Worm (Caenorhabditis elegans) whole organism, early embryonic: ENCODE data around the gene T24H7.8.

ENCODE experiments used
- B0310.2 ChIP-seq: sonication (generic microtip); optimal IDR thresholded peaks from 2 replicates; lab custom pipeline; 2016; ENCODE audit warnings: mild to moderate bottlenecking, missing genetic modification characterization, missing compliant biosample characterization
- F13C5.2 ChIP-seq: sonication (generic microtip); optimal IDR thresholded peaks from 2 replicates; lab custom pipeline; 2017; ENCODE audit warnings: mild to moderate bottlenecking, missing genetic modification characterization, inconsistent platforms, missing compliant biosample characterization
- aly-1 ChIP-seq: sonication (generic microtip); optimal IDR thresholded peaks from 2 replicates; lab custom pipeline; 2016; ENCODE audit warnings: missing genetic modification characterization, missing compliant biosample characterization
- ama-1 ChIP-seq: fragments of 150-350 bp; optimal IDR thresholded peaks from 2 replicates; lab custom pipeline; 2014
- ceh-13 ChIP-seq: fragments of 200-800 bp; sonication (Bioruptor generic); optimal IDR thresholded peaks from 2 replicates; lab custom pipeline; 2018; ENCODE audit warnings: mild to moderate bottlenecking, missing genetic modification characterization, missing compliant biosample characterization
- ceh-36 ChIP-seq: sonication (generic microtip); optimal IDR thresholded peaks from 2 replicates; lab custom pipeline; 2016; ENCODE audit warnings: missing genetic modification characterization, inconsistent platforms, missing compliant biosample characterization
- ets-7 ChIP-seq: sonication (generic microtip); optimal IDR thresholded peaks from 2 replicates; lab custom pipeline; 2016; ENCODE audit warnings: missing genotype, missing genetic modification characterization, missing compliant biosample characterization
- flt-1 ChIP-seq: fragments of 200-800 bp; sonication (Bioruptor generic); IDR thresholded peaks from 2 replicates; pipeline ENCODE4 v1.3.6; 2022; ENCODE audit warnings: missing genetic modification characterization, missing compliant biosample characterization
- hmbx-1 ChIP-seq: sonication (generic microtip); optimal IDR thresholded peaks from 2 replicates; lab custom pipeline; 2016; ENCODE audit warnings: mild to moderate bottlenecking, missing genetic modification characterization, missing compliant biosample characterization
- hmg-4 ChIP-seq: fragments of 200-800 bp; sonication (Bioruptor generic); optimal IDR thresholded peaks from 2 replicates; lab custom pipeline; 2018; ENCODE audit warnings: mild to moderate bottlenecking, missing genetic modification characterization, missing compliant biosample characterization
- hnd-1 ChIP-seq: sonication (generic microtip); optimal IDR thresholded peaks from 2 replicates; lab custom pipeline; 2016; ENCODE audit warnings: missing genetic modification characterization, missing compliant biosample characterization
- pes-1 ChIP-seq: fragments of 200-800 bp; sonication (Bioruptor generic); IDR thresholded peaks from 2 replicates; pipeline ENCODE4 v1.3.6; 2022; ENCODE audit warnings: missing genetic modification reagents, missing genetic modification characterization, missing compliant biosample characterization
- scrt-1 ChIP-seq: fragments of 200-800 bp; sonication (Bioruptor generic); IDR thresholded peaks from 2 replicates; pipeline ENCODE4 v1.3.6; 2022; ENCODE audit warnings: missing genetic modification characterization, missing compliant biosample characterization
- sea-1 ChIP-seq: fragments of 200-800 bp; sonication (Bioruptor generic); conservative IDR thresholded peaks from 2 replicates; pipeline ENCODE4 v1.3.6; 2022; ENCODE audit warnings: missing genetic modification characterization, missing compliant biosample characterization
- tbx-11 ChIP-seq: fragments of 200-800 bp; sonication (Bioruptor generic); IDR thresholded peaks from 2 replicates; pipeline ENCODE4 v1.3.6; 2022; ENCODE audit warnings: missing genetic modification characterization, missing compliant biosample characterization
- tbx-37 ChIP-seq: fragments of 200-800 bp; sonication (Bioruptor generic); conservative IDR thresholded peaks from 2 replicates; pipeline ENCODE4 v1.3.6; 2022; ENCODE audit warnings: missing genetic modification reagents, missing genetic modification characterization, missing compliant biosample characterization
- tra-4 ChIP-seq: sonication (generic microtip); optimal IDR thresholded peaks from 2 replicates; lab custom pipeline; 2017; ENCODE audit warnings: missing genetic modification characterization, missing compliant biosample characterization

T24H7.8 gene

ce11 chrII:6262222-6262621 is 20.4 kb downstream of the T24H7.8 start, which contains the start of gene F13H8.12:
Gene F13H8.12 (plus strand): TSS chrII:6262522.
- TF ChIP-seq tbx-11 = no peak
- TF ChIP-seq flt-1 (GFP tag; lab: Robert Waterston, UW) = no peak
- TF ChIP-seq sea-1 (GFP tag; lab: Robert Waterston, UW) = no peak
- TF ChIP-seq pes-1 (GFP tag; lab: Robert Waterston, UW) = no peak
- TF ChIP-seq ceh-36 (tag; lab: Kevin White, UChicago) = no peak
- no peak for TF ChIP-seq hmbx-1 (tag; lab: Kevin White, UChicago)
- TF ChIP-seq ceh-13 (GFP tag; lab: Kevin White, UChicago) = no peak
- no peak for TF ChIP-seq hmg-4 (GFP tag; lab: Kevin White, UChicago)
- no peak for TF ChIP-seq scrt-1 (GFP tag; lab: Robert Waterston, UW)
- TF ChIP-seq ets-7 = no peak
- no peak for TF ChIP-seq F13C5.2 (tag; lab: Kevin White, UChicago)
- no peak for TF ChIP-seq tbx-37 (GFP tag; lab: Robert Waterston, UW)
- TF ChIP-seq tra-4 (tag; lab: Kevin White, UChicago) = no peak
- TF ChIP-seq aly-1 = no peak

ce11 chrII:6263685-6264084 is 21.8 kb downstream of the T24H7.8 start, which contains the start of gene F13H8.3:
Gene F13H8.3 (plus strand): TSS chrII:6263985.
- TF ChIP-seq ceh-13 (GFP tag; lab: Kevin White, UChicago) (no peak), tbx-37 (GFP tag; lab: Robert Waterston, UW) (no peak), tbx-11 (no peak), hnd-1 (tag; lab: Kevin White, UChicago) (no peak), hmg-4 (GFP tag; lab: Kevin White, UChicago) (no peak), pes-1 (GFP tag; lab: Robert Waterston, UW) (no peak), ceh-36 (tag; lab: Kevin White, UChicago) (no peak), ets-7 (no peak), sea-1 (GFP tag; lab: Robert Waterston, UW) (no peak), ama-1 (lab: Kevin White, UChicago) (no peak)

ce11 chrII:6267983-6268382 is 26.1 kb downstream of the T24H7.8 start, which contains the start of gene F13H8.8:
Gene F13H8.8 (minus strand): TSS chrII:6268083.
- no peak for TF ChIP-seq flt-1 (GFP tag; lab: Robert Waterston, UW)
- TF ChIP-seq sea-1 (GFP tag; lab: Robert Waterston, UW) = no peak
- no peak for TF ChIP-seq hnd-1 (tag; lab: Kevin White, UChicago)
- TF ChIP-seq hmbx-1 (tag; lab: Kevin White, UChicago) = no peak
- TF ChIP-seq ceh-36 (tag; lab: Kevin White, UChicago) = no peak
- TF ChIP-seq scrt-1 (GFP tag; lab: Robert Waterston, UW) = no peak
- TF ChIP-seq aly-1 = no peak
- no peak for TF ChIP-seq F13C5.2 (tag; lab: Kevin White, UChicago)
- no peak for TF ChIP-seq pes-1 (GFP tag; lab: Robert Waterston, UW)
- no peak for TF ChIP-seq ets-7
- TF ChIP-seq hmg-4 (GFP tag; lab: Kevin White, UChicago) = no peak
- no peak for TF ChIP-seq ama-1 (lab: Kevin White, UChicago)
- TF ChIP-seq tbx-11 = no peak
- no peak for TF ChIP-seq ceh-13 (GFP tag; lab: Kevin White, UChicago)
- no peak for TF ChIP-seq B0310.2 (tag; lab: Kevin White, UChicago)
- no peak for TF ChIP-seq tra-4 (tag; lab: Kevin White, UChicago)
- TF ChIP-seq tbx-37 (GFP tag; lab: Robert Waterston, UW) = no peak

- TF ChIP-seq tra-4 (tag; lab: Kevin White, UChicago) = no peak
- TF ChIP-seq aly-1 = no peak
- no peak for TF ChIP-seq ets-7
- TF ChIP-seq sea-1 (GFP tag; lab: Robert Waterston, UW) = no peak
- peak; percentile 23; the same call in 1 of the 2 replicates for TF ChIP-seq flt-1 (GFP tag; lab: Robert Waterston, UW)
- no peak for TF ChIP-seq B0310.2 (tag; lab: Kevin White, UChicago)
- TF ChIP-seq pes-1 (GFP tag; lab: Robert Waterston, UW) = no peak; the same call in 1 of the 2 replicates
- peak; percentile 47 for TF ChIP-seq ceh-36 (tag; lab: Kevin White, UChicago)
- TF ChIP-seq scrt-1 (GFP tag; lab: Robert Waterston, UW) = peak; percentile 73; the same call in 1 of the 2 replicates
- no peak for TF ChIP-seq ceh-13 (GFP tag; lab: Kevin White, UChicago)
- TF ChIP-seq tbx-11 = 0 out of 2 replicates have a peak, but pooled peaks have one; percentile 23
- TF ChIP-seq hmbx-1 (tag; lab: Kevin White, UChicago) = no peak
- no peak for TF ChIP-seq hnd-1 (tag; lab: Kevin White, UChicago)
- TF ChIP-seq F13C5.2 (tag; lab: Kevin White, UChicago) = peak; percentile 28
- TF ChIP-seq tbx-37 (GFP tag; lab: Robert Waterston, UW) = peak; percentile 51; the same call in 1 of the 2 replicates
Observed at ce11 chrII:6269805-6270414, 28.1 kb downstream of the T24H7.8 start, which contains the start of gene F13H8.2. Gene F13H8.2 (plus strand): TSS chrII:6270364.

- TF ChIP-seq ceh-36 (tag; lab: Kevin White, UChicago) (no peak), tra-4 (tag; lab: Kevin White, UChicago) (no peak), ets-7 (no peak), flt-1 (GFP tag; lab: Robert Waterston, UW) (no peak), hnd-1 (tag; lab: Kevin White, UChicago) (no peak), tbx-37 (GFP tag; lab: Robert Waterston, UW) (no peak), ceh-13 (GFP tag; lab: Kevin White, UChicago) (no peak), sea-1 (GFP tag; lab: Robert Waterston, UW) (no peak), aly-1 (no peak), scrt-1 (GFP tag; lab: Robert Waterston, UW) (no peak), B0310.2 (tag; lab: Kevin White, UChicago) (no peak), F13C5.2 (tag; lab: Kevin White, UChicago) (no peak), pes-1 (GFP tag; lab: Robert Waterston, UW) (no peak), ama-1 (lab: Kevin White, UChicago) (no peak), hmg-4 (GFP tag; lab: Kevin White, UChicago) (no peak), tbx-11 (no peak), hmbx-1 (tag; lab: Kevin White, UChicago) (no peak)
Observed at ce11 chrII:6273916-6274315, 32.1 kb downstream of the T24H7.8 start, which contains the start of gene bpl-1. Gene bpl-1 (plus strand): TSS chrII:6274216.

ce11 chrII:6281002-6281401 is 39.1 kb downstream of the T24H7.8 start, which contains the start of gene scly-1:
Gene scly-1 (minus strand): TSS chrII:6281102.
- TF ChIP-seq ceh-36 (tag; lab: Kevin White, UChicago) (no peak), ama-1 (lab: Kevin White, UChicago) (no peak), scrt-1 (GFP tag; lab: Robert Waterston, UW) (no peak), tbx-11 (no peak), ets-7 (no peak), ceh-13 (GFP tag; lab: Kevin White, UChicago) (no peak), B0310.2 (tag; lab: Kevin White, UChicago) (no peak), hmbx-1 (tag; lab: Kevin White, UChicago) (no peak), sea-1 (GFP tag; lab: Robert Waterston, UW) (no peak), tra-4 (tag; lab: Kevin White, UChicago) (no peak), pes-1 (GFP tag; lab: Robert Waterston, UW) (no peak), F13C5.2 (tag; lab: Kevin White, UChicago) (no peak), hmg-4 (GFP tag; lab: Kevin White, UChicago) (no peak), hnd-1 (tag; lab: Kevin White, UChicago) (no peak), aly-1 (no peak), flt-1 (GFP tag; lab: Robert Waterston, UW) (no peak), tbx-37 (GFP tag; lab: Robert Waterston, UW) (no peak)
